Worm (Caenorhabditis elegans) whole organism, L4 larva: ENCODE results near the gene M153.3.

Experiments
- F37D6.2 ChIP-seq: sonication (generic microtip); optimal IDR thresholded peaks from 2 replicates; lab custom pipeline; 2016; ENCODE audit warnings: mild to moderate bottlenecking, missing genetic modification characterization, missing compliant biosample characterization
- T20F7.1 ChIP-seq: fragments of 200-800 bp; sonication (Bioruptor generic); optimal IDR thresholded peaks from 2 replicates; lab custom pipeline; 2018; ENCODE audit warnings: mild to moderate bottlenecking, missing genetic modification characterization, missing compliant biosample characterization
- Y105C5A.15 ChIP-seq: fragments of 200-800 bp; sonication (Bioruptor generic); IDR thresholded peaks from 2 replicates; pipeline ENCODE4 v1.3.6; 2022; ENCODE audit warnings: missing genetic modification characterization, missing compliant biosample characterization
- aha-1 ChIP-seq: fragments of 150-350 bp; peaks from one replicate; lab custom pipeline; 2014; ENCODE audit warnings: missing biosample characterization, missing genetic modification characterization
- aly-2 ChIP-seq: sonication (generic microtip); optimal IDR thresholded peaks from 2 replicates; lab custom pipeline; 2018; ENCODE audit warnings: missing biosample characterization, missing genetic modification characterization
- attf-4 ChIP-seq: sonication (generic microtip); optimal IDR thresholded peaks from 3 replicates; lab custom pipeline; 2017; ENCODE audit warnings: missing biosample characterization, missing genetic modification characterization
- ceh-20 ChIP-seq: fragments of 200-800 bp; sonication (Bioruptor generic); IDR thresholded peaks from 2 replicates; pipeline ENCODE4 v1.3.6; 2022; ENCODE audit warnings: missing genetic modification reagents, missing genetic modification characterization, missing compliant biosample characterization
- daf-16 ChIP-seq, 3 experiments: sonication (generic microtip); optimal IDR thresholded peaks; 2 replicates each; lab custom pipeline; 2016 to 2017; ENCODE audit warnings: missing genetic modification characterization in 3 of 3, missing genetic modification reagents in 3 of 3, mild to moderate bottlenecking in 2 of 3, missing compliant biosample characterization in 2 of 3, missing biosample characterization in 1 of 3, moderate library complexity in 1 of 3
- dmd-6 ChIP-seq: fragments of 200-800 bp; sonication (Bioruptor generic); IDR thresholded peaks from 2 replicates; pipeline ENCODE4 v1.3.6; 2022; ENCODE audit warnings: missing genetic modification reagents, missing genetic modification characterization, missing compliant biosample characterization
- dve-1 ChIP-seq: sonication (generic microtip); optimal IDR thresholded peaks from 2 replicates; lab custom pipeline; 2017; ENCODE audit warnings: antibody characterized with exemption, mild to moderate bottlenecking, missing genetic modification characterization, missing compliant biosample characterization; ENCODE audit not compliant: insufficient read depth
- egl-43 ChIP-seq: fragments of 200-800 bp; sonication (Bioruptor generic); IDR thresholded peaks from 2 replicates; pipeline ENCODE4 v1.3.6; 2022; ENCODE audit warnings: missing genetic modification reagents, missing genetic modification characterization, missing compliant biosample characterization
- fkh-10 ChIP-seq: fragments of 150-350 bp; optimal IDR thresholded peaks from 2 replicates; lab custom pipeline; 2014; ENCODE audit warnings: missing biosample characterization, missing genetic modification reagents, missing genetic modification characterization
- fos-1 ChIP-seq: fragments of 150-350 bp; optimal IDR thresholded peaks from 2 replicates; lab custom pipeline; 2014; ENCODE audit warnings: missing biosample characterization, missing genetic modification characterization
- hif-1 ChIP-seq, 2 experiments: sonication (generic microtip); optimal IDR thresholded peaks; 2 replicates each; lab custom pipeline; 2016 to 2017; ENCODE audit warnings: missing compliant biosample characterization in 2 of 2, missing genetic modification characterization in 2 of 2, missing genetic modification reagents in 2 of 2, missing genotype in 2 of 2, mild to moderate bottlenecking in 1 of 2
- hlh-11 ChIP-seq: fragments of 200-800 bp; sonication (Bioruptor generic); optimal IDR thresholded peaks from 2 replicates; lab custom pipeline; 2018; ENCODE audit warnings: mild to moderate bottlenecking, missing genetic modification characterization, missing compliant biosample characterization
- hlh-30 ChIP-seq: sonication (generic microtip); optimal IDR thresholded peaks from 2 replicates; lab custom pipeline; 2017; ENCODE audit warnings: antibody characterized with exemption, mild to moderate bottlenecking, missing genetic modification characterization, missing compliant biosample characterization; ENCODE audit not compliant: insufficient read depth
- lin-1 ChIP-seq: fragments of 200-800 bp; sonication (Bioruptor generic); IDR thresholded peaks from 2 replicates; pipeline ENCODE4 v1.3.6; 2022; ENCODE audit warnings: missing genetic modification reagents, missing genetic modification characterization, missing compliant biosample characterization
- lin-13 ChIP-seq: fragments of 150-350 bp; optimal IDR thresholded peaks from 2 replicates; lab custom pipeline; 2014; ENCODE audit warnings: missing biosample characterization, missing genetic modification reagents, missing genetic modification characterization
- lir-3 ChIP-seq: sonication (generic microtip); optimal IDR thresholded peaks from 2 replicates; lab custom pipeline; 2016; ENCODE audit warnings: mild to moderate bottlenecking, missing genetic modification characterization, missing compliant biosample characterization
- madf-9 ChIP-seq: fragments of 200-800 bp; sonication (Bioruptor generic); conservative IDR thresholded peaks from 2 replicates; pipeline ENCODE4 v1.3.6; 2022; ENCODE audit warnings: missing genetic modification reagents, missing genetic modification characterization, missing compliant biosample characterization
- mep-1 ChIP-seq: fragments of 150-350 bp; sonication (generic microtip); optimal IDR thresholded peaks from 3 replicates; lab custom pipeline; 2014; ENCODE audit warnings: missing biosample characterization, missing genetic modification characterization
- mes-2 ChIP-seq: sonication (generic microtip); optimal IDR thresholded peaks from 2 replicates; lab custom pipeline; 2016; ENCODE audit warnings: missing genotype, mild to moderate bottlenecking, missing genetic modification characterization, missing compliant biosample characterization; ENCODE audit not compliant: poor library complexity, severe bottlenecking
- mxl-2 ChIP-seq: fragments of 200-800 bp; sonication (Bioruptor generic); conservative IDR thresholded peaks from 2 replicates; pipeline ENCODE4 v1.3.6; 2022; ENCODE audit warnings: missing genetic modification reagents, missing genetic modification characterization, missing compliant biosample characterization
- nhr-11 ChIP-seq: fragments of 150-350 bp; optimal IDR thresholded peaks from 2 replicates; lab custom pipeline; 2014; ENCODE audit warnings: missing biosample characterization, missing genetic modification characterization
- nhr-237 ChIP-seq: sonication (generic microtip); optimal IDR thresholded peaks from 2 replicates; lab custom pipeline; 2017; ENCODE audit warnings: missing biosample characterization, missing genetic modification characterization
- nhr-28 ChIP-seq: fragments of 150-350 bp; optimal IDR thresholded peaks from 2 replicates; lab custom pipeline; 2014; ENCODE audit warnings: missing biosample characterization, missing genetic modification characterization
- nhr-6 ChIP-seq: fragments of 150-350 bp; optimal IDR thresholded peaks from 2 replicates; lab custom pipeline; 2014; ENCODE audit warnings: missing biosample characterization, missing genetic modification characterization
- pha-4 ChIP-seq, 2 experiments: fragments of 150-350 bp in 1 of 2; fragments of 200-800 bp in 1 of 2; sonication (Bioruptor generic) in 1 of 2; IDR thresholded peaks in 1 of 2; optimal IDR thresholded peaks in 1 of 2; 2 replicates each; pipeline versions ENCODE4 v1.3.6 to Lab custom; 2014 to 2022; ENCODE audit warnings: missing genetic modification characterization in 2 of 2, missing genetic modification reagents in 2 of 2, missing biosample characterization in 1 of 2, missing compliant biosample characterization in 1 of 2
- pqm-1 ChIP-seq: sonication (generic microtip); optimal IDR thresholded peaks from 2 replicates; lab custom pipeline; 2017; ENCODE audit warnings: missing biosample characterization, missing genetic modification characterization
- saeg-2 ChIP-seq: fragments of 200-800 bp; sonication (Bioruptor generic); IDR thresholded peaks from 2 replicates; pipeline ENCODE4 v1.3.6; 2022; ENCODE audit warnings: missing genetic modification reagents, missing genetic modification characterization, missing compliant biosample characterization
- set-16 ChIP-seq: fragments of 200-800 bp; sonication (Bioruptor generic); IDR thresholded peaks from 2 replicates; pipeline ENCODE4 v1.3.6; 2022; ENCODE audit warnings: missing genetic modification reagents, missing genetic modification characterization, missing compliant biosample characterization
- snpc-1.2 ChIP-seq: fragments of 200-800 bp; sonication (Bioruptor generic); IDR thresholded peaks from 2 replicates; pipeline ENCODE4 v1.3.6; 2022; ENCODE audit warnings: missing genetic modification reagents, missing genetic modification characterization, missing compliant biosample characterization
- spr-1 ChIP-seq: sonication (generic microtip); optimal IDR thresholded peaks from 2 replicates; lab custom pipeline; 2016; ENCODE audit warnings: mild to moderate bottlenecking, missing genetic modification characterization, missing compliant biosample characterization
- unc-39 ChIP-seq: sonication (generic microtip); optimal IDR thresholded peaks from 2 replicates; lab custom pipeline; 2017; ENCODE audit warnings: missing biosample characterization, missing genetic modification characterization
- unc-62 ChIP-seq, 3 experiments: fragments of 150-350 bp in 1 of 3; sonication (generic microtip); optimal IDR thresholded peaks in 2 of 3; peaks in 1 of 3; 1 replicate in 1 of 3; 2 replicates in 2 of 3; lab custom pipeline; 2014 to 2017; ENCODE audit warnings: missing biosample characterization in 3 of 3, missing genetic modification characterization in 3 of 3, missing genetic modification reagents in 3 of 3, missing genotype in 1 of 3
- zag-1 ChIP-seq: fragments of 150-350 bp; optimal IDR thresholded peaks from 2 replicates; lab custom pipeline; 2014; ENCODE audit warnings: missing biosample characterization, missing genetic modification characterization

The M153.3 gene

DNA sequence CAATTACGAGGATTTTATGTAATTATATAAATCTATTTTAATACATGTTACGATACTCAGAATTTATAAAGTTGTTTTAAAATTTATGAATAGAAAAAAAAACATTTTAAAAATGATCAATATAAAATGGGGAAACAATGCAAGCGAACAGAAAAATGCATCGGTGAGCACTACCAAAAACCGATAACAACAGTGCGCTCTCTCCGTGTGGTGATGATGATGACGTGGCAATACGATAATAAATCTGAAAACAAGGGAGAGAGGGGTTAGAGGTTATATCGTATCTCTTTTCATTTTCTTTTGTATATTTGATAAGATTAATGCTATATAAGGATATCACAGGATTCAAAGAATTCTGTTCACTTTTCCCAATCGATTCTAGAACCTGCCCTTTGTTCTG lies 3.2 kb downstream of the M153.3 start (continued):
- no peak for TF ChIP-seq pha-4 (GFP tag; IDR thresholded peaks at IDR 0.05; lab: Robert Waterston, UW)
- no peak for TF ChIP-seq pha-4 (tag; optimal IDR thresholded peaks at IDR 0.05; lab: Kevin White, UChicago)
- no peak for TF ChIP-seq Y105C5A.15 (GFP tag; lab: Robert Waterston, UW)
- no peak for TF ChIP-seq hif-1 (tag; optimal IDR thresholded peaks at IDR 0.05; lab: Kevin White, UChicago)
- no peak for TF ChIP-seq lir-3 (tag; lab: Kevin White, UChicago)
- TF ChIP-seq mes-2 (tag; lab: Kevin White, UChicago), result no peak
- no peak for TF ChIP-seq unc-39
- TF ChIP-seq T20F7.1 (GFP tag; lab: Kevin White, UChicago), result no peak
- no peak for TF ChIP-seq F37D6.2
- TF ChIP-seq fkh-10, result no peak
- no peak for TF ChIP-seq snpc-1.2
- TF ChIP-seq lin-13, result no peak
- no peak for TF ChIP-seq zag-1 (tag; lab: Kevin White, UChicago)
- no peak for TF ChIP-seq daf-16 (GFP tag; optimal IDR thresholded peaks at IDR 0.05; lab: Kevin White, UChicago)
- TF ChIP-seq daf-16 (tag; optimal IDR thresholded peaks at IDR 0.05; lab: Kevin White, UChicago), result peak; percentile 72
- TF ChIP-seq pqm-1, result peak; percentile 20

DNA sequence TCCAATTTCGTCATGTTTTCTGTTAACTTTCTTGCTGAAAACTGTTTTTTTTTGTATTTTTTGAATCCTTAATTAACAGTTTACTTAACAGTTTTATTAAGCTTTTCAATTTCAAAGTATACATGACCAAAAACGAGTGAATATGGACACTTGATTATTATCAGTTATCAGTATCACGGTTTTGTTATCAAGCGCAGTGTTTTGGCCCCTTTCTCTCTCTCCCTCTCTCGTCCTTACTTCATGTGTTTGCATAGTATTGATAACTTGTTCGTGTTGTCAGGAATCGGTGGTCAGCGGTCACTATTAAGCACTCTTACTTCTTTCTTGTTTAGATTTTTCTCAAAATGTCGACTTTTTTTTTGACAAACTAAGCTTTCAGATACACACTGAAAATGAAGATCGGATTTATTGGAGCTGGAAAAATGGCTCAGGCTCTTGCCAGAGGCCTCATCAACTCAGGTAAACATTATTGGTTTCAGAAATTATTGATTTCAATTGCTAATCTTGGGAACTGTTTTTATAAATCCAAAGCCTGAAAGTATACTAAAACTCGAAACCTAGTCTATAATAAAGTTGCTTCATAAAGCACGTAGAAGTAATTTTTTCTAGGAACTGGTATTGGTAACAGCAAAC lies 3.9 kb downstream of the M153.3 start, which contains the start of gene pycr-1:
Gene pycr-1, plus strand, starts transcription at position 380 of the 633 bp plus-strand sequence.
- TF ChIP-seq daf-16 (GFP tag; optimal IDR thresholded peaks at IDR 0.05; lab: Kevin White, UChicago), result no peak
- TF ChIP-seq daf-16 (tag; optimal IDR thresholded peaks at IDR 0.05; lab: Kevin White, UChicago), result peak; percentile 90
- peak; percentile 14 for TF ChIP-seq dve-1
- TF ChIP-seq aha-1, result peak; percentile 62
- peak; percentile 24 for TF ChIP-seq hlh-30
- TF ChIP-seq pqm-1, result peak; percentile 77
- no peak for TF ChIP-seq nhr-6 (tag; lab: Kevin White, UChicago)
- peak; percentile 65 for TF ChIP-seq nhr-28 (tag; lab: Kevin White, UChicago)
- peak; percentile 39 for TF ChIP-seq dmd-6 (GFP tag; lab: Robert Waterston, UW)
- TF ChIP-seq egl-43 (GFP tag; lab: Robert Waterston, UW), result no peak
- peak; percentile 49 for TF ChIP-seq hlh-11 (tag; lab: Kevin White, UChicago)
- TF ChIP-seq saeg-2, result no peak
- TF ChIP-seq madf-9 (GFP tag; lab: Robert Waterston, UW), result no peak

DNA sequence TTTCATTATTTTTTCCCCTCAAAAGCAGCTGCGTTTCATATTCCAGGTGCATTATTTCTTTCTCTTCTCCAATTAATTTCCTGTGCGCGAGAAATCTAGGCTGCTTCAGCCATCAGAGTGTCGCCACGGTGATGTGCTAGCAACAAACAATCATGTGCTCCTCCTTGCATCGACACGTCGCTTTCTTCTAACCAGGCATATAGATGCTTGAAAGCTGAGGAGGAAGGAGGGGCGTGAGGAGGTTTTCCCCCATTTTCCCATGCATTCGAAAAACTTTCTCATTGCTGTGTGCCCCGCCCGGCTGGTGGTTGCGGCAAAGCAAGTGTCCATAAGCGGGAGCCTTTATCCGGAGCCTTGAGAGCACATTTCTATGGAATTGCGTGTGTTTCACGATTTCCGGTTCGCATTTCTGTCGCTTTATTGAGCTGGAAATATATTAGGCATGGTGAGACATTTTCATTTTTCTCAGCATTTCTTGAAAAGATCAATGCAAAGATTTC lies 7.0 kb downstream of the M153.3 start, which contains the start of gene znf-474:
Gene znf-474, plus strand, starts transcription at position 287 of the 500 bp plus-strand sequence.
- no peak for TF ChIP-seq lin-1 (GFP tag; lab: Robert Waterston, UW)
- no peak for TF ChIP-seq unc-62 (GFP tag; optimal IDR thresholded peaks at IDR 0.05 in 1 of 2; lab: Kevin White, UChicago)
- TF ChIP-seq unc-62 (tag; optimal IDR thresholded peaks at IDR 0.05; lab: Kevin White, UChicago), result no peak
- peak; percentile 4 for TF ChIP-seq nhr-11 (tag; lab: Kevin White, UChicago)
- no peak for TF ChIP-seq attf-4 (tag; lab: Kevin White, UChicago)

DNA sequence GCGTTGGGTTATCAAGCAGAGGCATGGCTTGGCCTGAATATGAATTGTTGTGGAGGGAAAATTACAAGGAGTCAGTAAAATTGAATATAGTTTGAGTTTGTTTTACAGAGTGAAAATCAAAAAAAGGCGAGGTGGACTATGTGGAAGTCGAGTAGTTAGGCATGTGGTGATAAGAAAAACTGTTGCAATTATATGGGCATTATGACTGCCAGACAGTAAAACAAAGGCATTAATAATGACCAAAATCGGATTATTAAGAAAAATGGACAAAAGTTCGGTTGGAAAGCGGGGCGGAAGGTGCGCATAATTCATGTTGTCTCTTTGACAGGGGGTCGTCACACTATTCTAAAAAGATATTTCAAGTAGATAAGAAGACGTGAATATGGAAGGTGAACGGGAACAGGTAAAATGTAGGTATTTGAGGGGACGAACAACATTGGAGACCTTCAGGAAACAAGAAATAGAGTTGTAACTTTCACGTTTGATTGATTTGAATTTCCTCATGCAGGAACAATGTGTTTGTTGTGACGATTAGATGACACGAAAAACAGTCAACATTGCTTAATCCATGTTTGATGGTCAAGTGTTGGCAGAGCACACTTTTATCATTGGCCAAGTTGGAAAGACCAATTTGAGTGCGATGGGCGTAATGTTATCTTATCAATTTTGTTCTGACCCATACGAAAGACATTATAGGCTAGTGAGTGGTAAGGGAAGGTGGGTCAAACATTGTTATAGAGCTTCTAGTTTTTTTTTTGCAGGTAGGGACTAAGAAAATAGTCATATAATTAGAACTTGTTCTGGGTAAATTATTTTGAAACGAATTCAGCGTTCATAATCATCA lies 11.6 kb downstream of the M153.3 start, which contains the start of gene mfsd-11:
Gene mfsd-11, minus strand, starts transcription at position 51 of the 844 bp plus-strand sequence.
- TF ChIP-seq T20F7.1 (GFP tag; lab: Kevin White, UChicago) (no peak), spr-1 (tag; lab: Kevin White, UChicago) (no peak), aha-1 (no peak), daf-16 (GFP tag; optimal IDR thresholded peaks at IDR 0.05; lab: Kevin White, UChicago) (no peak), daf-16 (tag; optimal IDR thresholded peaks at IDR 0.05; lab: Kevin White, UChicago) (peak; percentile 43), fos-1 (no peak), set-16 (GFP tag; lab: Robert Waterston, UW) (no peak), ceh-20 (no peak), mep-1 (tag; lab: Kevin White, UChicago) (no peak), nhr-237 (no peak), dmd-6 (GFP tag; lab: Robert Waterston, UW) (0 out of 2 replicates have a peak, but pooled peaks have one; percentile 10), pha-4 (GFP tag; IDR thresholded peaks at IDR 0.05; lab: Robert Waterston, UW) (no peak), pha-4 (tag; optimal IDR thresholded peaks at IDR 0.05; lab: Kevin White, UChicago) (no peak), pqm-1 (peak; percentile 43), aly-2 (no peak), F37D6.2 (no peak), unc-62 (GFP tag; optimal IDR thresholded peaks at IDR 0.05 in 1 of 2; lab: Kevin White, UChicago) (peak in 1 of 2 experiments; percentile 65), unc-62 (tag; optimal IDR thresholded peaks at IDR 0.05; lab: Kevin White, UChicago) (no peak), nhr-28 (tag; lab: Kevin White, UChicago) (peak; percentile 13), mxl-2 (GFP tag; lab: Robert Waterston, UW) (no peak), unc-39 (no peak)
